Worm (Caenorhabditis elegans) whole organism, L4 larva: ENCODE data around the gene his-42.
A peak's percentile ranks its signal among the peaks of the same experiment; 100 is the strongest.

Experiments used
- F37D6.2 ChIP-seq: sonication (generic microtip); optimal IDR thresholded peaks from 2 replicates; lab custom pipeline; 2016; ENCODE audit warnings: mild to moderate bottlenecking, missing genetic modification characterization, missing compliant biosample characterization
- R02D3.7 ChIP-seq: fragments of 150-350 bp; sonication (generic microtip); optimal IDR thresholded peaks from 3 replicates; lab custom pipeline; 2014; ENCODE audit warnings: missing biosample characterization, missing genetic modification characterization
- T26A8.4 ChIP-seq: fragments of 200-800 bp; sonication (Bioruptor generic); IDR thresholded peaks from 2 replicates; pipeline ENCODE4 v1.3.6; 2022; ENCODE audit warnings: missing genetic modification characterization, missing compliant biosample characterization
- Y48G9A.11 ChIP-seq: fragments of 200-800 bp; sonication (Bioruptor generic); IDR thresholded peaks from 2 replicates; pipeline ENCODE4 v1.3.6; 2022; ENCODE audit warnings: missing genetic modification reagents, missing genetic modification characterization, missing compliant biosample characterization
- ZK337.2 ChIP-seq: fragments of 200-800 bp; sonication (Bioruptor generic); IDR thresholded peaks from 2 replicates; pipeline ENCODE4 v1.3.6; 2022; ENCODE audit warnings: missing genetic modification reagents, missing genetic modification characterization, missing compliant biosample characterization
- ZK546.5 ChIP-seq, 2 experiments: sonication (generic microtip); optimal IDR thresholded peaks; 2 replicates each; lab custom pipeline; 2017; ENCODE audit warnings: missing biosample characterization in 2 of 2, missing genetic modification characterization in 2 of 2
- aha-1 ChIP-seq: fragments of 150-350 bp; peaks from one replicate; lab custom pipeline; 2014; ENCODE audit warnings: missing biosample characterization, missing genetic modification characterization
- aly-2 ChIP-seq: sonication (generic microtip); optimal IDR thresholded peaks from 2 replicates; lab custom pipeline; 2018; ENCODE audit warnings: missing biosample characterization, missing genetic modification characterization
- daf-19 ChIP-seq: fragments of 200-800 bp; sonication (Bioruptor generic); conservative IDR thresholded peaks from 2 replicates; pipeline ENCODE4 v1.3.6; 2022; ENCODE audit warnings: missing genetic modification characterization, missing compliant biosample characterization
- dmd-6 ChIP-seq: fragments of 200-800 bp; sonication (Bioruptor generic); IDR thresholded peaks from 2 replicates; pipeline ENCODE4 v1.3.6; 2022; ENCODE audit warnings: missing genetic modification reagents, missing genetic modification characterization, missing compliant biosample characterization
- dmd-8 ChIP-seq: fragments of 200-800 bp; sonication (Bioruptor generic); IDR thresholded peaks from 2 replicates; pipeline ENCODE4 v1.3.6; 2022; ENCODE audit warnings: missing genetic modification characterization, missing compliant biosample characterization
- duxl-1 ChIP-seq: sonication (generic microtip); optimal IDR thresholded peaks from 2 replicates; lab custom pipeline; 2016; ENCODE audit warnings: mild to moderate bottlenecking, missing genetic modification characterization, moderate library complexity, missing compliant biosample characterization; ENCODE audit not compliant: poor library complexity
- dve-1 ChIP-seq: sonication (generic microtip); optimal IDR thresholded peaks from 2 replicates; lab custom pipeline; 2017; ENCODE audit warnings: antibody characterized with exemption, mild to moderate bottlenecking, missing genetic modification characterization, missing compliant biosample characterization; ENCODE audit not compliant: insufficient read depth
- egl-27 ChIP-seq: sonication (generic microtip); optimal IDR thresholded peaks from 3 replicates; lab custom pipeline; 2017; ENCODE audit warnings: missing biosample characterization, missing genetic modification reagents, missing genetic modification characterization
- egl-43 ChIP-seq: fragments of 200-800 bp; sonication (Bioruptor generic); IDR thresholded peaks from 2 replicates; pipeline ENCODE4 v1.3.6; 2022; ENCODE audit warnings: missing genetic modification reagents, missing genetic modification characterization, missing compliant biosample characterization
- gei-8 ChIP-seq: fragments of 200-800 bp; sonication (Bioruptor generic); optimal IDR thresholded peaks from 2 replicates; lab custom pipeline; 2018; ENCODE audit warnings: mild to moderate bottlenecking, missing genetic modification characterization, missing compliant biosample characterization
- hlh-11 ChIP-seq: fragments of 200-800 bp; sonication (Bioruptor generic); optimal IDR thresholded peaks from 2 replicates; lab custom pipeline; 2018; ENCODE audit warnings: mild to moderate bottlenecking, missing genetic modification characterization, missing compliant biosample characterization
- jun-1 ChIP-seq: fragments of 150-350 bp; optimal IDR thresholded peaks from 2 replicates; lab custom pipeline; 2014; ENCODE audit warnings: missing biosample characterization, missing genetic modification reagents, missing genetic modification characterization
- lim-7 ChIP-seq: fragments of 200-800 bp; sonication (Bioruptor generic); IDR thresholded peaks from 2 replicates; pipeline ENCODE4 v1.3.6; 2022; ENCODE audit warnings: missing genetic modification characterization, missing compliant biosample characterization
- lin-1 ChIP-seq: fragments of 200-800 bp; sonication (Bioruptor generic); IDR thresholded peaks from 2 replicates; pipeline ENCODE4 v1.3.6; 2022; ENCODE audit warnings: missing genetic modification reagents, missing genetic modification characterization, missing compliant biosample characterization
- lin-38 ChIP-seq: fragments of 200-800 bp; sonication (Bioruptor generic); IDR thresholded peaks from 2 replicates; pipeline ENCODE4 v1.3.6; 2022; ENCODE audit warnings: missing genetic modification reagents, missing genetic modification characterization, missing compliant biosample characterization
- madf-5 ChIP-seq, 2 experiments: fragments of 200-800 bp; sonication (Bioruptor generic); IDR thresholded peaks; 2 replicates each; pipeline ENCODE4 v1.3.6; 2022; ENCODE audit warnings: missing compliant biosample characterization in 2 of 2, missing genetic modification characterization in 2 of 2
- madf-9 ChIP-seq: fragments of 200-800 bp; sonication (Bioruptor generic); conservative IDR thresholded peaks from 2 replicates; pipeline ENCODE4 v1.3.6; 2022; ENCODE audit warnings: missing genetic modification reagents, missing genetic modification characterization, missing compliant biosample characterization
- mdl-1 ChIP-seq, 2 experiments: fragments of 150-350 bp in 1 of 2; sonication (generic microtip) in 1 of 2; optimal IDR thresholded peaks; 2 replicates each; lab custom pipeline; 2014 to 2017; ENCODE audit warnings: missing biosample characterization in 2 of 2, missing genetic modification characterization in 2 of 2
- mep-1 ChIP-seq: fragments of 150-350 bp; sonication (generic microtip); optimal IDR thresholded peaks from 3 replicates; lab custom pipeline; 2014; ENCODE audit warnings: missing biosample characterization, missing genetic modification characterization
- mes-2 ChIP-seq: sonication (generic microtip); optimal IDR thresholded peaks from 2 replicates; lab custom pipeline; 2016; ENCODE audit warnings: missing genotype, mild to moderate bottlenecking, missing genetic modification characterization, missing compliant biosample characterization; ENCODE audit not compliant: poor library complexity, severe bottlenecking
- mxl-3 ChIP-seq: fragments of 200-800 bp; sonication (Bioruptor generic); optimal IDR thresholded peaks from 2 replicates; lab custom pipeline; 2018; ENCODE audit warnings: mild to moderate bottlenecking, missing genetic modification characterization, missing compliant biosample characterization
- nhr-10 ChIP-seq: fragments of 150-350 bp; optimal IDR thresholded peaks from 2 replicates; lab custom pipeline; 2014; ENCODE audit warnings: missing biosample characterization, missing genetic modification characterization
- nhr-102 ChIP-seq: sonication (generic microtip); optimal IDR thresholded peaks from 2 replicates; lab custom pipeline; 2016; ENCODE audit warnings: mild to moderate bottlenecking, missing genetic modification characterization, moderate library complexity, missing compliant biosample characterization
- nhr-28 ChIP-seq: fragments of 150-350 bp; optimal IDR thresholded peaks from 2 replicates; lab custom pipeline; 2014; ENCODE audit warnings: missing biosample characterization, missing genetic modification characterization
- nhr-42 ChIP-seq: fragments of 200-800 bp; sonication (Bioruptor generic); IDR thresholded peaks from 2 replicates; pipeline ENCODE4 v1.3.6; 2022; ENCODE audit warnings: missing genetic modification characterization, missing compliant biosample characterization
- nhr-48 ChIP-seq: sonication (generic microtip); optimal IDR thresholded peaks from 2 replicates; lab custom pipeline; 2016; ENCODE audit warnings: mild to moderate bottlenecking, missing genetic modification characterization, missing compliant biosample characterization
- nhr-76 ChIP-seq: fragments of 150-350 bp; optimal IDR thresholded peaks from 2 replicates; lab custom pipeline; 2014; ENCODE audit warnings: missing biosample characterization, missing genetic modification characterization
- nhr-77 ChIP-seq: fragments of 150-350 bp; optimal IDR thresholded peaks from 2 replicates; lab custom pipeline; 2014; ENCODE audit warnings: missing biosample characterization, missing genetic modification characterization
- pha-4 ChIP-seq, 2 experiments: fragments of 150-350 bp in 1 of 2; fragments of 200-800 bp in 1 of 2; sonication (Bioruptor generic) in 1 of 2; IDR thresholded peaks in 1 of 2; optimal IDR thresholded peaks in 1 of 2; 2 replicates each; pipeline versions ENCODE4 v1.3.6 to Lab custom; 2014 to 2022; ENCODE audit warnings: missing genetic modification characterization in 2 of 2, missing genetic modification reagents in 2 of 2, missing biosample characterization in 1 of 2, missing compliant biosample characterization in 1 of 2
- pqm-1 ChIP-seq: sonication (generic microtip); optimal IDR thresholded peaks from 2 replicates; lab custom pipeline; 2017; ENCODE audit warnings: missing biosample characterization, missing genetic modification characterization
- rbr-2 ChIP-seq: sonication (generic microtip); optimal IDR thresholded peaks from 2 replicates; lab custom pipeline; 2016; ENCODE audit warnings: missing genotype, missing genetic modification characterization, missing compliant biosample characterization
- sdz-12 ChIP-seq: fragments of 200-800 bp; sonication (Bioruptor generic); optimal IDR thresholded peaks from 2 replicates; lab custom pipeline; 2018; ENCODE audit warnings: mild to moderate bottlenecking, missing genetic modification characterization, missing compliant biosample characterization
- snpc-1.2 ChIP-seq: fragments of 200-800 bp; sonication (Bioruptor generic); IDR thresholded peaks from 2 replicates; pipeline ENCODE4 v1.3.6; 2022; ENCODE audit warnings: missing genetic modification reagents, missing genetic modification characterization, missing compliant biosample characterization
- snpc-4 ChIP-seq: fragments of 150-350 bp; optimal IDR thresholded peaks from 2 replicates; lab custom pipeline; 2014; ENCODE audit warnings: missing biosample characterization, missing genetic modification characterization
- spr-3 ChIP-seq: fragments of 200-800 bp; sonication (Bioruptor generic); optimal IDR thresholded peaks from 2 replicates; lab custom pipeline; 2018; ENCODE audit warnings: mild to moderate bottlenecking, missing genetic modification characterization, missing compliant biosample characterization
- tag-97 ChIP-seq: fragments of 200-800 bp; sonication (Bioruptor generic); IDR thresholded peaks from 2 replicates; pipeline ENCODE4 v1.3.6; 2022; ENCODE audit warnings: missing genetic modification characterization, missing compliant biosample characterization
- tra-1 ChIP-seq: fragments of 200-800 bp; sonication (Bioruptor generic); IDR thresholded peaks from 2 replicates; pipeline ENCODE4 v1.3.6; 2022; ENCODE audit warnings: missing genetic modification reagents, missing genetic modification characterization, missing compliant biosample characterization
- zfp-2 ChIP-seq: sonication (generic microtip); optimal IDR thresholded peaks from 2 replicates; lab custom pipeline; 2016; ENCODE audit warnings: mild to moderate bottlenecking, missing genetic modification characterization, missing compliant biosample characterization
- zip-2 ChIP-seq: fragments of 150-350 bp; optimal IDR thresholded peaks from 2 replicates; lab custom pipeline; 2014; ENCODE audit warnings: missing biosample characterization, missing genetic modification characterization
- ztf-11 ChIP-seq: fragments of 150-350 bp; optimal IDR thresholded peaks from 2 replicates; lab custom pipeline; 2014; ENCODE audit warnings: missing biosample characterization, missing genetic modification characterization
- ztf-7 ChIP-seq: fragments of 150-350 bp; optimal IDR thresholded peaks from 2 replicates; lab custom pipeline; 2014; ENCODE audit warnings: missing biosample characterization, missing genetic modification characterization

Gene his-42

DNA sequence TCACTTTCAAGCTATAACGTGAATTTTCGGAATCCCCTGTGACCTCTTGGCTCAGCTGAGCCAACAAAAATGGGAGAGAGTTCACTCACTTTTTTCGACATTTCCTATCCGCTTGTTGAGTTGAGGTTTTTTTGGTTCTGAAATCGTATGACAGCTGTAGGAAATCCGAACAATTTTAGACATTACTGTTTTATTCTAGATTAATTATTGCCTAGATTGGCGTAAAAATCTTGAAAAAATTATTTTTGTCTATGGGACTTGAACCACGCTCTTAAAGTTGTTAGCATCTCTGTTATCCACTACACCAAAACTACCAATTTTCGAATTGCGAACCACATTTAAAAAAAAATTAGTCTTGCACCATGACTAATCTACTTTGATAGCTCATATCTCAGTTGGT is 44.6 kb downstream of the his-42 start, which contains the start of gene C01B9.4:
TSS of gene C01B9.4 (minus strand) at position 101 of the 400 bp plus-strand sequence.
- no peak for TF ChIP-seq nhr-42 (GFP tag; lab: Robert Waterston, UW)
- no peak for TF ChIP-seq zip-2 (tag; lab: Kevin White, UChicago)
- TF ChIP-seq mdl-1 (tag; optimal IDR thresholded peaks at IDR 0.05; lab: Kevin White, UChicago): no peak
- TF ChIP-seq spr-3 (GFP tag; lab: Kevin White, UChicago): no peak
- no peak for TF ChIP-seq snpc-1.2
- TF ChIP-seq F37D6.2 (tag; lab: Kevin White, UChicago): no peak
- no peak for TF ChIP-seq lin-38 (GFP tag; lab: Robert Waterston, UW)
- no peak for TF ChIP-seq snpc-4
- TF ChIP-seq ZK337.2: no peak
- no peak for TF ChIP-seq tra-1 (GFP tag; lab: Robert Waterston, UW)
- no peak for TF ChIP-seq nhr-10 (tag; lab: Kevin White, UChicago)
- TF ChIP-seq, all 104 proteins: peak for 0

DNA sequence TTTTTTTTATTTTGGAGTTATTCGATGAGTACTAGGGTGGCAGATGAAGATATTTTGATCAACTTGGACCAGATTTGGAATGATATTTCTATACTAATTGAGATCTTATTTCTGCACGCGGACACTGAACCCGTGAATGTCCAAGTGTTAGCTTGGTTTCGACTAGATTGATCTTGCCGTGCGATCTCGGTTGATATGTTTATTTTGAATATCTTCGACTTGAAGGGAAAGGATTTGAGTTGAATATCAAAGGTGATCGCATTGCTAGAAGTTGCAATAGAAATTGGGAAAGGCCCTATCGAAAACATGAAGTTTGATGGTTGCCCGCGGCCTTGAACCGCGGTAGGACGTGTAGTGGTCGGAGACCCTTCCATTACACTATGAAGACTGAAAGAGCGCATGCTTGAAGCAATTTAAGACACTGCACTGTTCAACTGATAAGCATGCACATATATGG is 47.7 kb downstream of the his-42 start:
- no peak for TF ChIP-seq zfp-2 (tag; lab: Kevin White, UChicago)
- TF ChIP-seq sdz-12 (GFP tag; lab: Kevin White, UChicago): no peak
- TF ChIP-seq duxl-1 (tag; lab: Kevin White, UChicago): peak; percentile 18
- peak; percentile 98 for TF ChIP-seq aha-1 (tag; lab: Kevin White, UChicago)
- no peak for TF ChIP-seq egl-27 (tag; lab: Kevin White, UChicago)
- TF ChIP-seq aly-2: no peak
- TF ChIP-seq nhr-76 (tag; lab: Kevin White, UChicago): no peak
- peak; percentile 29 for TF ChIP-seq mes-2 (tag; lab: Kevin White, UChicago)
- no peak for TF ChIP-seq tag-97 (GFP tag; lab: Robert Waterston, UW)
- 0 out of 2 replicates have a peak, but pooled peaks have one; percentile 45 for TF ChIP-seq T26A8.4 (GFP tag; lab: Robert Waterston, UW)
- peak; percentile 61 for TF ChIP-seq mxl-3
- TF ChIP-seq hlh-11 (tag; lab: Kevin White, UChicago): peak; percentile 59
- no peak for TF ChIP-seq ztf-11 (tag; lab: Kevin White, UChicago)
- peak; percentile 92 for TF ChIP-seq dve-1 (tag; lab: Kevin White, UChicago)
- no peak for TF ChIP-seq R02D3.7
- peak; percentile 91 for TF ChIP-seq pqm-1 (tag; lab: Kevin White, UChicago)
- no peak for TF ChIP-seq ZK546.5 (tag; optimal IDR thresholded peaks at IDR 0.05; lab: Kevin White, UChicago)
- TF ChIP-seq spr-3 (GFP tag; lab: Kevin White, UChicago): peak; percentile 32
- TF ChIP-seq nhr-10 (tag; lab: Kevin White, UChicago): peak; percentile 21
- TF ChIP-seq pha-4 (GFP tag; IDR thresholded peaks at IDR 0.05; lab: Robert Waterston, UW): peak; percentile 40; the same call in 1 of the 2 replicates
- TF ChIP-seq pha-4 (tag; optimal IDR thresholded peaks at IDR 0.05; lab: Kevin White, UChicago): no peak
- TF ChIP-seq rbr-2: peak; percentile 19
- TF ChIP-seq madf-5 (GFP tag; IDR thresholded peaks at IDR 0.05; lab: Robert Waterston, UW): 0 out of 4 replicates have a peak, but pooled peaks of 1 of the 2 experiments have one; percentile 67
- 0 out of 2 replicates have a peak, but pooled peaks have one; percentile 43 for TF ChIP-seq dmd-8
- peak; percentile 54 for TF ChIP-seq dmd-6 (GFP tag; lab: Robert Waterston, UW)
- peak; percentile 57 for TF ChIP-seq gei-8 (GFP tag; lab: Kevin White, UChicago)
- peak; percentile 67 for TF ChIP-seq mep-1 (tag; lab: Kevin White, UChicago)
- TF ChIP-seq egl-43: peak; percentile 18; the same call in 1 of the 2 replicates
- TF ChIP-seq nhr-48 (tag; lab: Kevin White, UChicago): peak; percentile 73
- TF ChIP-seq lim-7 (GFP tag; lab: Robert Waterston, UW): peak; percentile 59; the same call in 1 of the 2 replicates
- 0 out of 2 replicates have a peak, but pooled peaks have one; percentile 30 for TF ChIP-seq lin-1
- TF ChIP-seq tra-1 (GFP tag; lab: Robert Waterston, UW): 0 out of 2 replicates have a peak, but pooled peaks have one; percentile 36
- TF ChIP-seq nhr-77: peak; percentile 88
- peak; percentile 82 for TF ChIP-seq jun-1
- TF ChIP-seq nhr-28 (tag; lab: Kevin White, UChicago): peak; percentile 65
- peak; percentile 47; the same call in 1 of the 2 replicates for TF ChIP-seq nhr-42 (GFP tag; lab: Robert Waterston, UW)
- TF ChIP-seq madf-9: no peak
- TF ChIP-seq Y48G9A.11 (GFP tag; lab: Robert Waterston, UW): no peak
- TF ChIP-seq nhr-102 (tag; lab: Kevin White, UChicago): peak; percentile 82
- peak; percentile 75; the same call in 1 of the 2 replicates for TF ChIP-seq daf-19 (GFP tag; lab: Robert Waterston, UW)
- no peak for TF ChIP-seq ztf-7 (tag; lab: Kevin White, UChicago)
